Worm (Caenorhabditis elegans) whole organism, midembryonic: ENCODE data around the gene col-83.

Source experiments
- T22C8.4 ChIP-seq: fragments of 200-800 bp; sonication (Bioruptor generic); IDR thresholded peaks from 2 replicates; pipeline ENCODE4 v1.3.6; 2022; ENCODE audit warnings: missing genetic modification characterization, missing compliant biosample characterization
- cog-1 ChIP-seq: sonication (generic microtip); optimal IDR thresholded peaks from 2 replicates; lab custom pipeline; 2016; ENCODE audit warnings: missing genetic modification characterization, missing compliant biosample characterization
- flt-1 ChIP-seq: fragments of 200-800 bp; sonication (Bioruptor generic); IDR thresholded peaks from 2 replicates; pipeline ENCODE4 v1.3.6; 2022; ENCODE audit warnings: missing genetic modification characterization, missing compliant biosample characterization
- klf-2 ChIP-seq: fragments of 200-800 bp; sonication (Bioruptor generic); conservative IDR thresholded peaks from 2 replicates; pipeline ENCODE4 v1.3.6; 2022; ENCODE audit warnings: missing genetic modification reagents, missing genetic modification characterization, missing compliant biosample characterization
- med-1 ChIP-seq: sonication (generic microtip); optimal IDR thresholded peaks from 2 replicates; lab custom pipeline; 2017; ENCODE audit warnings: missing genetic modification characterization, mild to moderate bottlenecking, missing compliant biosample characterization, antibody characterized with exemption, missing genetic modification reagents; ENCODE audit not compliant: insufficient read depth
- ref-1 ChIP-seq: fragments of 200-800 bp; sonication (Bioruptor generic); conservative IDR thresholded peaks from 2 replicates; pipeline ENCODE4 v1.3.6; 2022; ENCODE audit warnings: missing genetic modification reagents, missing genetic modification characterization, missing compliant biosample characterization
- tab-1 ChIP-seq: fragments of 200-800 bp; sonication (Bioruptor generic); IDR thresholded peaks from 2 replicates; pipeline ENCODE4 v1.3.6; 2022; ENCODE audit warnings: missing genetic modification characterization, missing compliant biosample characterization
- ztf-23 ChIP-seq: fragments of 200-800 bp; sonication (Bioruptor generic); IDR thresholded peaks from 2 replicates; pipeline ENCODE4 v1.3.6; 2022; ENCODE audit warnings: missing genetic modification reagents, missing genetic modification characterization, missing compliant biosample characterization
- ztf-29 ChIP-seq: fragments of 200-800 bp; sonication (Bioruptor generic); IDR thresholded peaks from 2 replicates; pipeline ENCODE4 v1.3.6; 2022; ENCODE audit warnings: missing genetic modification reagents, missing genetic modification characterization, missing compliant biosample characterization

The col-83 gene

ce11 chrII:11045872-11046271 lies at the start of gene col-83:
Gene col-83, minus strand, starts transcription at chrII:11045972.
- TF ChIP-seq flt-1 (GFP tag; lab: Robert Waterston, UW) (no peak), cog-1 (tag; lab: Kevin White, UChicago) (no peak), T22C8.4 (GFP tag; lab: Robert Waterston, UW) (no peak), ztf-29 (no peak), klf-2 (GFP tag; lab: Robert Waterston, UW) (no peak), tab-1 (GFP tag; lab: Robert Waterston, UW) (no peak), ztf-23 (GFP tag; lab: Robert Waterston, UW) (no peak), med-1 (no peak), ref-1 (GFP tag; lab: Robert Waterston, UW) (no peak)

DNA sequence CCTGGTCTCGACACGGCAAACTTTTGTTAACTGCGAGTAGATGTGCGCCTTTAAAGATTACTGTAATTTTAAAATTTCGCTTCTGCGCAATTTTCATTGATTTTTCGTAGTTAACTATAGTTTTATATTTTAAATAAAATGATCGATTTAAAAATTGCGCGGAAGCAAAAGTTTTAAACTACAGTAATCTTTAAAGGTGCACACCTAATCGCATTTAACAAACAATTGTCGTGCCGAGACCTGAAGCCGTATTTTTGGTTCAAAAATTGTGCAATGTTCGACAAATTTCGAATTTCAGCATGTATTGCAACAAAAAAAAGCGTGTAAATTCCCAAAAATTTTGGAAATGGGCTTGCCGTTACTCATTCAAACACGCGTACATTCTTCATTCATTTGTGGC lies 48.7 kb upstream of the col-83 start:
- TF ChIP-seq cog-1 (tag; lab: Kevin White, UChicago) (no peak), med-1 (no peak), klf-2 (GFP tag; lab: Robert Waterston, UW) (no peak), ref-1 (GFP tag; lab: Robert Waterston, UW) (no peak), ztf-29 (no peak), T22C8.4 (GFP tag; lab: Robert Waterston, UW) (no peak), flt-1 (GFP tag; lab: Robert Waterston, UW) (no peak), ztf-23 (GFP tag; lab: Robert Waterston, UW) (no peak), tab-1 (GFP tag; lab: Robert Waterston, UW) (no peak)

ce11 chrII:11092413-11092812 lies 46.6 kb upstream of the col-83 start, which contains the start of gene rpl-42:
Gene rpl-42, plus strand, starts transcription at chrII:11092713.
- TF ChIP-seq klf-2 (GFP tag; lab: Robert Waterston, UW) = no peak
- no peak for TF ChIP-seq cog-1 (tag; lab: Kevin White, UChicago)
- TF ChIP-seq tab-1 (GFP tag; lab: Robert Waterston, UW) = no peak
- TF ChIP-seq ztf-23 (GFP tag; lab: Robert Waterston, UW) = no peak
- TF ChIP-seq med-1 = no peak
- no peak for TF ChIP-seq ztf-29
- TF ChIP-seq T22C8.4 (GFP tag; lab: Robert Waterston, UW) = no peak
- no peak for TF ChIP-seq ref-1 (GFP tag; lab: Robert Waterston, UW)
- TF ChIP-seq flt-1 (GFP tag; lab: Robert Waterston, UW) = no peak

DNA sequence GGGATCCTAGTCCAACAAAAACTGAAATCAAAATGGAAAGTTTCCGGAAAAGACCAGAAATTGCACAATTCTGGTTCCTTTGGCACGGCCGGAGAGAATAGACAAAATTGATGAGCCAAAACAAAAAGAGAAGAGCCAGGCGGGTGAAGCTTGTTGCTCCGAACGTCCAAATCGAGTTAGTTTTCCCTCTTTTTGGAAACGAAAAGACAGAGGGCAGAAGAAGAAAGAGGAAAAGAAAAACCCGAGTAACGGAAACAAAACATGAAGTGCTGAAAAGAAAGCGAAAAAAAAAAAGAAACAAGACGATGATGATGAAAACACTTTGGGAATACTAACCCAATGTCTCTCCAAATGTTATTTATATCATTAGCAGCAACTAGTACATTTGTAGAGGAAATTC lies 45.8 kb upstream of the col-83 start:
- TF ChIP-seq flt-1 (GFP tag; lab: Robert Waterston, UW) (no peak), ztf-29 (no peak), ztf-23 (GFP tag; lab: Robert Waterston, UW) (no peak), tab-1 (GFP tag; lab: Robert Waterston, UW) (no peak)

DNA sequence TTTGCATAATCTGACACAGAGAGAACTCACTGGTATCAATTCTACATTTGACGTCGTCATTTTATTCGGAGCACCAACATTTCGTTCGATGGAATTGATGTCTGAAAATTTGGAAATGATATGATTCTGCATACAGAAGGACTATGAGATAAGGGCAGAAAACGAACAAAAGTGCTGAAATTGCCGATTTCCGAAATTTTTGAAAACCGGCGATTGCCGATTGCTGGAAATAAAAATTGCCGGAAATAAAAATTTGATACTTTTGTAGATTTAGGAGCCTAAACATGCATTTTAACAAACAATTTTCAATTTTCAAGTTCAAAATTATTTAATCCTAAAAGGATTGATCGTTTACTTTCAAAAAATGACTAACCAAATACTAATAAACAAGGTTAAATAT lies 43.6 kb upstream of the col-83 start, which contains the start of gene unc-53:
Gene unc-53, minus strand, starts transcription at position 101 of the 400 bp plus-strand sequence.
- TF ChIP-seq med-1 (no peak), T22C8.4 (GFP tag; lab: Robert Waterston, UW) (no peak), ref-1 (GFP tag; lab: Robert Waterston, UW) (no peak), flt-1 (GFP tag; lab: Robert Waterston, UW) (no peak), klf-2 (GFP tag; lab: Robert Waterston, UW) (no peak)

DNA sequence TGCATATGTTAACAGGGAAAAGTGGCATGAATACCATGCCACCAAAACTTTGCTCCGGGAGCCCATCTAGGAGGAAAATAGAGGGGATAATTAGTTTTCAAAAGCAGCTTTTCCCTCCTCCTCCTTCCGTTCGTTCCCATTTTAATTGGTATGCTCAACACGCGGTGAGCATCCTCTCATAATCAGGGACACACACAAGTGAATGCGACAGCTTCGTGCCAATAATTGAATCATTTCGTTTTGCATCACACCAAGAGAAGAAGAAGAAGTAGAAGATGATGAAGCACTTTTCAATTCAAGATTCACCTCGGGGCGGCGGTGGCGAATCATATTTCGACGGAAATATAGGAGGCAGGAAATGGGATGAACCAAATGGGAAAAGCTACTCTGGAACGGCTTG lies 42.4 kb upstream of the col-83 start:
- TF ChIP-seq med-1 = no peak
- TF ChIP-seq ztf-29 = no peak
- no peak for TF ChIP-seq ztf-23 (GFP tag; lab: Robert Waterston, UW)
- no peak for TF ChIP-seq ref-1 (GFP tag; lab: Robert Waterston, UW)
- no peak for TF ChIP-seq klf-2 (GFP tag; lab: Robert Waterston, UW)
- no peak for TF ChIP-seq tab-1 (GFP tag; lab: Robert Waterston, UW)
- no peak for TF ChIP-seq T22C8.4 (GFP tag; lab: Robert Waterston, UW)
- no peak for TF ChIP-seq cog-1 (tag; lab: Kevin White, UChicago)
- TF ChIP-seq flt-1 (GFP tag; lab: Robert Waterston, UW) = no peak

DNA sequence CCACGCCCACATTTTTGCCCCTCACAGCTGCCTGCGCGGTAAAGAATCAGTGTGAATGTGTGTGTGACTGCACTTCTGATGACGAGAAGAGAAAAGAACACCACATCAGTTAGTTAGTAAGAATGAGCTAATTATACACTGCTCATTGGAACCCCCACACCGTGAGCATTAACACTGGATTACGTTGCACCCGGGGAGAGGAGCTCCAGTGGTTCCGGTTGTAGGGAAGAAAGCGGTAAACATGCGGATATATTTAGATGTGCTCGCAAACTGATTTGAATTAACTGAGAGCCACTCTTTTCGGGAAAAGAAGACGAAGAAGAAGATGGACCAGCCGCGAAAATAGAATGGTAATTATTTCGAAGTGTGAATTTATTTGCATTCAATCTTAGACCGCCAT lies 41.0 kb upstream of the col-83 start:
- TF ChIP-seq tab-1 (GFP tag; lab: Robert Waterston, UW) (no peak), ztf-29 (no peak), klf-2 (GFP tag; lab: Robert Waterston, UW) (no peak), med-1 (no peak), cog-1 (tag; lab: Kevin White, UChicago) (no peak), ztf-23 (GFP tag; lab: Robert Waterston, UW) (no peak), T22C8.4 (GFP tag; lab: Robert Waterston, UW) (no peak), flt-1 (GFP tag; lab: Robert Waterston, UW) (no peak)

DNA sequence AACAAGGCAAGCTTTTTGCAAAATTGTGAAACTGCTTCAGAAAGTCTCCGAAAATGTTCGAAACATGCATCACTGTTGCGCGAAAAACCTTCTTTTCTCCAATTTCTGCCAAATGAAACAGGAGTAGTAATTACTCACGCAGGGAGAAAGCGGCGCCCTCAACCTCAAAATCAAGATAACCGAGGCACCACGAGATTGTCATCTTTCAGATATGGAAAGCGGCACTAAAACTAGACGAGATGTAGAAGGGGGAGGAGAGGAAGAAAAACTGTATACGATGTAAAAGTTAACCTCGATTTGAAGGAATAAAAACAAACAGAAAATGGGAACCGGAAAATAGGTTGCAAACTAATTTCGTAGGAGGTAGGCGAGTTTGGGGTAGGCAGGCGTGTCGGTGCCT lies 30.8 kb upstream of the col-83 start:
- TF ChIP-seq ztf-29 (no peak), flt-1 (GFP tag; lab: Robert Waterston, UW) (no peak), T22C8.4 (GFP tag; lab: Robert Waterston, UW) (no peak), ref-1 (GFP tag; lab: Robert Waterston, UW) (no peak), ztf-23 (GFP tag; lab: Robert Waterston, UW) (no peak), klf-2 (GFP tag; lab: Robert Waterston, UW) (no peak), cog-1 (tag; lab: Kevin White, UChicago) (no peak), med-1 (no peak), tab-1 (GFP tag; lab: Robert Waterston, UW) (no peak)

- TF ChIP-seq T22C8.4 (GFP tag; lab: Robert Waterston, UW) (no peak), tab-1 (GFP tag; lab: Robert Waterston, UW) (no peak), klf-2 (GFP tag; lab: Robert Waterston, UW) (no peak), ref-1 (GFP tag; lab: Robert Waterston, UW) (no peak), med-1 (no peak), ztf-23 (GFP tag; lab: Robert Waterston, UW) (no peak)
Measured at ce11 chrII:11072565-11072964, 26.8 kb upstream of the col-83 start.

- TF ChIP-seq med-1 (no peak), cog-1 (tag; lab: Kevin White, UChicago) (no peak), tab-1 (GFP tag; lab: Robert Waterston, UW) (no peak), ref-1 (GFP tag; lab: Robert Waterston, UW) (no peak), ztf-29 (no peak), ztf-23 (GFP tag; lab: Robert Waterston, UW) (no peak), flt-1 (GFP tag; lab: Robert Waterston, UW) (no peak), T22C8.4 (GFP tag; lab: Robert Waterston, UW) (no peak), klf-2 (GFP tag; lab: Robert Waterston, UW) (no peak)
Measured at ce11 chrII:11064191-11064695, 18.5 kb upstream of the col-83 start.
